Fruit fly (Drosophila melanogaster) whole organism, embryonic: ENCODE results near the gene Wnt6.

Source experiments
- Abd-B ChIP-seq: fragments of 200-800 bp; sonication (Bioruptor generic); optimal IDR thresholded peaks from 2 replicates; lab custom pipeline; 2018; ENCODE audit warnings: missing biosample characterization, mild to moderate bottlenecking, missing genetic modification characterization, moderate library complexity
- Ada2b ChIP-seq: fragments of 200-800 bp; sonication (Bioruptor generic); IDR thresholded peaks from 2 replicates; pipeline ENCODE4 v1.3.6; 2022; ENCODE audit warnings: missing biosample characterization, missing genetic modification characterization
- Atf6 ChIP-seq: fragments of 200-800 bp; sonication (Bioruptor generic); IDR thresholded peaks from 2 replicates; pipeline ENCODE4 v1.3.6; 2022; ENCODE audit warnings: missing biosample characterization, missing genetic modification characterization
- B-H1 ChIP-seq: fragments of 200-800 bp; sonication (Bioruptor generic); IDR thresholded peaks from 3 replicates; pipeline ENCODE4 v1.3.6; 2022; ENCODE audit warnings: missing biosample characterization, missing genetic modification characterization
- Blimp-1 ChIP-seq: fragments of 200-800 bp; sonication (Bioruptor generic); optimal IDR thresholded peaks from 3 replicates; lab custom pipeline; 2018; ENCODE audit warnings: missing biosample characterization, missing genetic modification characterization, mild to moderate bottlenecking, moderate library complexity, missing genetic modification reagents
- CG10147 ChIP-seq: fragments of 200-800 bp; sonication (Bioruptor generic); optimal IDR thresholded peaks from 2 replicates; lab custom pipeline; 2019; ENCODE audit warnings: missing biosample characterization, mild to moderate bottlenecking, missing genetic modification characterization, moderate library complexity
- CG11085 ChIP-seq: fragments of 200-800 bp; sonication (Bioruptor generic); IDR thresholded peaks from 2 replicates; pipeline ENCODE4 v1.3.6; 2022; ENCODE audit warnings: missing biosample characterization, missing genetic modification characterization
- CG11504 ChIP-seq: fragments of 200-800 bp; sonication (Bioruptor generic); optimal IDR thresholded peaks from 3 replicates; lab custom pipeline; 2019; ENCODE audit warnings: missing biosample characterization, mild to moderate bottlenecking, missing genetic modification characterization, moderate library complexity
- CG12104 ChIP-seq: fragments of 200-800 bp; sonication (Bioruptor generic); optimal IDR thresholded peaks from 3 replicates; lab custom pipeline; 2016; ENCODE audit warnings: missing biosample characterization, missing genetic modification characterization
- CG15696 ChIP-seq: fragments of 200-800 bp; sonication (Bioruptor generic); optimal IDR thresholded peaks from 2 replicates; lab custom pipeline; 2019; ENCODE audit warnings: missing biosample characterization, mild to moderate bottlenecking, missing genetic modification characterization, moderate library complexity
- CG17328 ChIP-seq: fragments of 200-800 bp; sonication (Bioruptor generic); IDR thresholded peaks from 2 replicates; pipeline ENCODE4 v1.3.6; 2022; ENCODE audit warnings: missing biosample characterization, missing genetic modification characterization
- CG17385 ChIP-seq: fragments of 200-800 bp; sonication (Bioruptor generic); optimal IDR thresholded peaks from 3 replicates; lab custom pipeline; 2018; ENCODE audit warnings: missing biosample characterization, mild to moderate bottlenecking, missing genetic modification characterization
- CG17568 ChIP-seq: fragments of 200-800 bp; sonication (Bioruptor generic); optimal IDR thresholded peaks from 2 replicates; lab custom pipeline; 2018; ENCODE audit warnings: missing biosample characterization, mild to moderate bottlenecking, missing genetic modification characterization, moderate library complexity
- CG18011 ChIP-seq: fragments of 200-800 bp; sonication (Bioruptor generic); optimal IDR thresholded peaks from 2 replicates; lab custom pipeline; 2017; ENCODE audit warnings: missing biosample characterization, missing genetic modification characterization, mild to moderate bottlenecking, moderate library complexity, missing genotype
- CG18476 ChIP-seq: fragments of 200-800 bp; sonication (Bioruptor generic); optimal IDR thresholded peaks from 2 replicates; lab custom pipeline; 2016; ENCODE audit warnings: missing biosample characterization, mild to moderate bottlenecking, missing genetic modification characterization
- CG30020 ChIP-seq: fragments of 200-800 bp; optimal IDR thresholded peaks from 2 replicates; lab custom pipeline; 2019; ENCODE audit warnings: missing biosample characterization, mild to moderate bottlenecking, missing genetic modification characterization, moderate library complexity
- CG34224 ChIP-seq: fragments of 200-800 bp; sonication (Bioruptor generic); IDR thresholded peaks from 3 replicates; pipeline ENCODE4 v1.3.6; 2022; ENCODE audit warnings: missing biosample characterization, missing genetic modification characterization; ENCODE audit not compliant: partially characterized antibody
- CG4707 ChIP-seq: fragments of 200-800 bp; sonication (Bioruptor generic); optimal IDR thresholded peaks from 2 replicates; lab custom pipeline; 2018; ENCODE audit warnings: missing biosample characterization, mild to moderate bottlenecking, missing genetic modification characterization, moderate library complexity
- CG6272 ChIP-seq: fragments of 200-800 bp; sonication (Bioruptor generic); IDR thresholded peaks from 2 replicates; pipeline ENCODE4 v1.3.6; 2022; ENCODE audit warnings: missing biosample characterization, missing genetic modification characterization
- CG6791 ChIP-seq: fragments of 200-800 bp; sonication (Bioruptor generic); IDR thresholded peaks from 3 replicates; pipeline ENCODE4 v1.3.6; 2022; ENCODE audit warnings: missing biosample characterization, missing genetic modification characterization; ENCODE audit not compliant: partially characterized antibody
- CG6813 ChIP-seq: fragments of 200-800 bp; sonication (Bioruptor generic); optimal IDR thresholded peaks from 2 replicates; lab custom pipeline; 2017; ENCODE audit warnings: missing biosample characterization, missing genetic modification characterization, mild to moderate bottlenecking, moderate library complexity, missing genetic modification reagents
- CG8765 ChIP-seq: fragments of 200-800 bp; sonication (Bioruptor generic); IDR thresholded peaks from 2 replicates; pipeline ENCODE4 v1.3.6; 2022; ENCODE audit warnings: missing biosample characterization, missing genetic modification characterization
- ERR ChIP-seq: fragments of 200-800 bp; sonication (Bioruptor generic); optimal IDR thresholded peaks from 2 replicates; lab custom pipeline; 2016; ENCODE audit warnings: missing biosample characterization, missing genetic modification characterization
- HLH4C ChIP-seq: fragments of 200-800 bp; sonication (Bioruptor generic); IDR thresholded peaks from 3 replicates; pipeline ENCODE4 v1.3.6; 2022; ENCODE audit warnings: missing biosample characterization, missing genetic modification characterization; ENCODE audit not compliant: partially characterized antibody
- Jarid2 ChIP-seq: fragments of 200-800 bp; sonication (Bioruptor generic); optimal IDR thresholded peaks from 3 replicates; lab custom pipeline; 2017; ENCODE audit warnings: mild to moderate bottlenecking, missing biosample characterization, missing genetic modification reagents, missing genetic modification characterization
- NC2α ChIP-seq: fragments of 200-800 bp; sonication (Bioruptor generic); optimal IDR thresholded peaks from 2 replicates; lab custom pipeline; 2016; ENCODE audit warnings: missing biosample characterization, missing genetic modification characterization
- Rfx ChIP-seq: fragments of 200-800 bp; sonication (Bioruptor generic); IDR thresholded peaks from 2 replicates; pipeline ENCODE4 v1.3.6; 2022; ENCODE audit warnings: missing biosample characterization, missing genetic modification characterization
- Sry-β ChIP-seq: fragments of 200-800 bp; sonication (Bioruptor generic); optimal IDR thresholded peaks from 2 replicates; lab custom pipeline; 2018; ENCODE audit warnings: missing biosample characterization, mild to moderate bottlenecking, missing genetic modification characterization, moderate library complexity
- ac ChIP-seq: fragments of 200-800 bp; sonication (Bioruptor generic); optimal IDR thresholded peaks from 3 replicates; lab custom pipeline; 2017; ENCODE audit warnings: missing biosample characterization, mild to moderate bottlenecking, missing genetic modification characterization
- ap ChIP-seq: fragments of 200-800 bp; sonication (Bioruptor generic); IDR thresholded peaks from 2 replicates; pipeline ENCODE4 v1.3.6; 2022; ENCODE audit warnings: missing biosample characterization, missing genetic modification characterization
- ato ChIP-seq: fragments of 200-800 bp; sonication (Bioruptor generic); IDR thresholded peaks from 2 replicates; pipeline ENCODE4 v1.3.6; 2022; ENCODE audit warnings: missing biosample characterization, missing genetic modification characterization; ENCODE audit not compliant: partially characterized antibody
- az2 ChIP-seq: fragments of 200-800 bp; sonication (Bioruptor generic); optimal IDR thresholded peaks from 3 replicates; lab custom pipeline; 2016; ENCODE audit warnings: missing biosample characterization, missing genetic modification characterization
- bcd ChIP-seq: fragments of 200-800 bp; sonication (Bioruptor generic); optimal IDR thresholded peaks from 2 replicates; lab custom pipeline; 2017; ENCODE audit warnings: missing biosample characterization, mild to moderate bottlenecking, missing genetic modification characterization
- bsh ChIP-seq, 2 experiments: fragments of 200-800 bp; sonication (Bioruptor generic); optimal IDR thresholded peaks; 2 replicates each; lab custom pipeline; 2017 to 2018; ENCODE audit warnings: mild to moderate bottlenecking in 2 of 2, missing biosample characterization in 2 of 2, missing genetic modification characterization in 2 of 2, moderate library complexity in 1 of 2
- btn ChIP-seq: fragments of 200-800 bp; sonication (Bioruptor generic); optimal IDR thresholded peaks from 2 replicates; lab custom pipeline; 2016; ENCODE audit warnings: missing biosample characterization, missing genetic modification characterization
- danr ChIP-seq: fragments of 200-800 bp; sonication (Bioruptor generic); IDR thresholded peaks from 2 replicates; pipeline ENCODE4 v1.3.6; 2022; ENCODE audit warnings: missing biosample characterization, missing genetic modification characterization
- ems ChIP-seq: fragments of 200-800 bp; sonication (Bioruptor generic); optimal IDR thresholded peaks from 3 replicates; lab custom pipeline; 2016; ENCODE audit warnings: missing biosample characterization, missing genetic modification characterization
- fd3F ChIP-seq: fragments of 200-800 bp; sonication (Bioruptor generic); optimal IDR thresholded peaks from 2 replicates; lab custom pipeline; 2018; ENCODE audit warnings: missing biosample characterization, mild to moderate bottlenecking, missing genetic modification characterization, moderate library complexity
- grau ChIP-seq: fragments of 200-800 bp; optimal IDR thresholded peaks from 3 replicates; lab custom pipeline; 2019; ENCODE audit warnings: missing biosample characterization, mild to moderate bottlenecking, missing genetic modification characterization, moderate library complexity
- onecut ChIP-seq: fragments of 200-800 bp; sonication (Bioruptor generic); IDR thresholded peaks from 2 replicates; pipeline ENCODE4 v1.3.6; 2022; ENCODE audit warnings: missing biosample characterization, missing genetic modification characterization
- schlank ChIP-seq: fragments of 200-800 bp; sonication (Bioruptor generic); optimal IDR thresholded peaks from 2 replicates; lab custom pipeline; 2018; ENCODE audit warnings: missing biosample characterization, mild to moderate bottlenecking, missing genetic modification characterization
- sisA ChIP-seq: fragments of 200-800 bp; sonication (Bioruptor generic); IDR thresholded peaks from 2 replicates; pipeline ENCODE4 v1.3.6; 2022; ENCODE audit warnings: missing biosample characterization, missing genetic modification characterization
- slp2 ChIP-seq: fragments of 200-800 bp; sonication (Bioruptor generic); optimal IDR thresholded peaks from 2 replicates; lab custom pipeline; 2016; ENCODE audit warnings: missing biosample characterization, missing genetic modification characterization
- sug ChIP-seq: fragments of 200-800 bp; optimal IDR thresholded peaks from 2 replicates; lab custom pipeline; 2019; ENCODE audit warnings: missing biosample characterization, mild to moderate bottlenecking, missing genetic modification characterization, moderate library complexity
- tap ChIP-seq: fragments of 200-800 bp; optimal IDR thresholded peaks from 3 replicates; lab custom pipeline; 2019; ENCODE audit warnings: missing biosample characterization, mild to moderate bottlenecking, missing genetic modification characterization, moderate library complexity
- tgo ChIP-seq: fragments of 200-800 bp; sonication (Bioruptor generic); IDR thresholded peaks from 3 replicates; pipeline ENCODE4 v1.3.6; 2022; ENCODE audit warnings: missing biosample characterization, missing genetic modification characterization
- tin ChIP-seq: fragments of 200-800 bp; sonication (Bioruptor generic); optimal IDR thresholded peaks from 3 replicates; lab custom pipeline; 2016; ENCODE audit warnings: missing biosample characterization, missing genetic modification characterization
- ttk ChIP-seq: fragments of 200-800 bp; sonication (Bioruptor generic); IDR thresholded peaks from 2 replicates; pipeline ENCODE4 v2.1.2; 2022; ENCODE audit warnings: missing biosample characterization, missing genetic modification characterization
- twi ChIP-seq: fragments of 200-800 bp; optimal IDR thresholded peaks from 2 replicates; lab custom pipeline; 2019; ENCODE audit warnings: missing biosample characterization, mild to moderate bottlenecking, missing genetic modification characterization, moderate library complexity
- zen ChIP-seq: fragments of 200-800 bp; sonication (Bioruptor generic); optimal IDR thresholded peaks from 3 replicates; lab custom pipeline; 2018; ENCODE audit warnings: missing biosample characterization, mild to moderate bottlenecking, missing genetic modification characterization, moderate library complexity

The Wnt6 gene

DNA sequence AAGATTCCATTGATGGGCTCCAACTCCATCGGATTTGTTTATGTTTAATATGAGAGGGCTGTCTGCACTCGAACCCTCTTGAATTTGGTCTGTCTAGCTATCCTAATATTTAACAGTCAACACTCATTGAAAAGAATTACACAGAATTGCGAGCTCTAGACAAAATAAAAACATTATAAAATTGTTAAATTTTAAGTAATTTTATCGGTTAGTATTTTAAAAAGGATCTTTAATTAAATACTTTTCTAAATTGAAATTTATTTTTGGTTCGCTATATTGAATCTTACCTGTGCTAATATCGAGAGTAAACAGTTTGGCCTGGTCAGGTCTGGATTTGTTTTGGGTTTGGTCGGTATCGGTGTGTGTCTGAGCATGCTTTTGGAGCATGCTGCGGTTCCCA lies 68.1 kb downstream of the Wnt6 start (continued):
- no peak for TF ChIP-seq CG34224 (GFP tag; lab: Robert Waterston, UW)
- peak; percentile 45 for TF ChIP-seq Abd-B (GFP tag; lab: Kevin White, UChicago)
- TF ChIP-seq az2 (GFP tag; lab: Kevin White, UChicago): peak; percentile 67
- peak; percentile 75 for TF ChIP-seq Blimp-1 (GFP tag; lab: Kevin White, UChicago)
- peak; percentile 96 for TF ChIP-seq grau (tag; lab: Kevin White, UChicago)
- TF ChIP-seq CG30020 (tag; lab: Kevin White, UChicago): peak; percentile 12
- peak; percentile 67 for TF ChIP-seq CG17328 (GFP tag; lab: Robert Waterston, UW)
- TF ChIP-seq Sry-β (GFP tag; lab: Kevin White, UChicago): no peak
- no peak for TF ChIP-seq ap (GFP tag; lab: Robert Waterston, UW)
- peak; percentile 37 for TF ChIP-seq CG6813 (GFP tag; lab: Kevin White, UChicago)
- peak; percentile 54 for TF ChIP-seq tin
- peak; percentile 83 for TF ChIP-seq tap (tag; lab: Kevin White, UChicago)
- TF ChIP-seq slp2 (GFP tag; lab: Kevin White, UChicago): no peak
- peak; percentile 63 for TF ChIP-seq sug (tag; lab: Kevin White, UChicago)
- no peak for TF ChIP-seq CG11085 (GFP tag; lab: Robert Waterston, UW)
- TF ChIP-seq CG15696 (tag; lab: Kevin White, UChicago): peak; percentile 61
- no peak for TF ChIP-seq danr (GFP tag; lab: Robert Waterston, UW)
- TF ChIP-seq CG10147: peak; percentile 78
- no peak for TF ChIP-seq Jarid2 (GFP tag; lab: Kevin White, UChicago)
- peak; percentile 33 for TF ChIP-seq CG6272 (GFP tag; lab: Robert Waterston, UW)
- no peak for TF ChIP-seq HLH4C (GFP tag; lab: Robert Waterston, UW)
- peak; percentile 65 for TF ChIP-seq CG17385 (GFP tag; lab: Kevin White, UChicago)
- peak; percentile 76 for TF ChIP-seq Atf6 (GFP tag; lab: Robert Waterston, UW)
- TF ChIP-seq bsh (GFP tag; optimal IDR thresholded peaks at IDR 0.05; lab: Kevin White, UChicago): peak in 1 of 2 experiments; percentile 76
- no peak for TF ChIP-seq CG6791 (GFP tag; lab: Robert Waterston, UW)
- peak; percentile 57 for TF ChIP-seq twi (tag; lab: Kevin White, UChicago)
- TF ChIP-seq CG18476 (GFP tag; lab: Kevin White, UChicago): peak; percentile 40
- peak; percentile 45 for TF ChIP-seq zen
- no peak for TF ChIP-seq CG4707 (GFP tag; lab: Kevin White, UChicago)
- peak; percentile 59; the same call in 2 of the 3 replicates for TF ChIP-seq B-H1 (GFP tag; lab: Robert Waterston, UW)
- TF ChIP-seq Rfx: peak; percentile 87
- no peak for TF ChIP-seq ems
- TF ChIP-seq NC2α (GFP tag; lab: Kevin White, UChicago): no peak
- peak; percentile 92 for TF ChIP-seq tgo (GFP tag; lab: Robert Waterston, UW)
- peak; percentile 82 for TF ChIP-seq fd3F
- TF ChIP-seq CG8765 (GFP tag; lab: Robert Waterston, UW): no peak; the same call in 1 of the 2 replicates
- TF ChIP-seq btn (GFP tag; lab: Kevin White, UChicago): no peak
- peak; percentile 83 for TF ChIP-seq ttk (GFP tag; lab: Robert Waterston, UW)
- TF ChIP-seq CG18011 (GFP tag; lab: Kevin White, UChicago): no peak
- no peak for TF ChIP-seq ato (GFP tag; lab: Robert Waterston, UW)
- peak; percentile 27 for TF ChIP-seq schlank (tag; lab: Kevin White, UChicago)
- TF ChIP-seq Ada2b (GFP tag; lab: Robert Waterston, UW): peak; percentile 88
- peak; percentile 56 for TF ChIP-seq CG12104 (GFP tag; lab: Kevin White, UChicago)
- peak; percentile 57 for TF ChIP-seq bcd (GFP tag; lab: Kevin White, UChicago)
- peak; percentile 75 for TF ChIP-seq sisA (GFP tag; lab: Robert Waterston, UW)
- TF ChIP-seq onecut: 0 out of 2 replicates have a peak, but pooled peaks have one; percentile 39
- TF ChIP-seq CG17568 (GFP tag; lab: Kevin White, UChicago): no peak
- no peak for TF ChIP-seq ac
- TF ChIP-seq CG11504 (tag; lab: Kevin White, UChicago): peak; percentile 81
- TF ChIP-seq ERR (GFP tag; lab: Kevin White, UChicago): no peak
